Worm (Caenorhabditis elegans) whole organism, mixed stage, embryonic: ENCODE measurements around the gene frm-3.

ENCODE experiments used
- bed-3 ChIP-seq: fragments of 200-800 bp; sonication (Bioruptor generic); optimal IDR thresholded peaks from 3 replicates; lab custom pipeline; 2018; ENCODE audit warnings: mild to moderate bottlenecking, missing genetic modification characterization, moderate library complexity, missing compliant biosample characterization
- elt-1 ChIP-seq: sonication (generic microtip); optimal IDR thresholded peaks from 2 replicates; lab custom pipeline; 2017; ENCODE audit warnings: missing genetic modification characterization, mild to moderate bottlenecking, missing compliant biosample characterization, antibody characterized with exemption, moderate library complexity, borderline replicate concordance; ENCODE audit not compliant: insufficient read depth
- elt-3 ChIP-seq: fragments of 150-350 bp; optimal IDR thresholded peaks from 2 replicates; lab custom pipeline; 2014; ENCODE audit warnings: missing biosample characterization, missing genetic modification characterization
- flh-1 ChIP-seq: fragments of 200-800 bp; sonication (Bioruptor generic); optimal IDR thresholded peaks from 2 replicates; lab custom pipeline; 2018; ENCODE audit warnings: mild to moderate bottlenecking, missing genetic modification characterization, moderate library complexity, missing compliant biosample characterization
- mab-5 ChIP-seq: fragments of 150-350 bp; optimal IDR thresholded peaks from 2 replicates; lab custom pipeline; 2014; ENCODE audit warnings: missing biosample characterization, missing genetic modification characterization
- mep-1 ChIP-seq: fragments of 150-350 bp; optimal IDR thresholded peaks from 2 replicates; lab custom pipeline; 2017; ENCODE audit warnings: missing biosample characterization, missing genetic modification reagents, missing genetic modification characterization, inconsistent platforms
- mls-2 ChIP-seq: sonication (generic microtip); optimal IDR thresholded peaks from 2 replicates; lab custom pipeline; 2016; ENCODE audit warnings: mild to moderate bottlenecking, missing genetic modification characterization, moderate library complexity, missing compliant biosample characterization
- nhr-76 ChIP-seq: sonication (generic microtip); optimal IDR thresholded peaks from 2 replicates; lab custom pipeline; 2017; ENCODE audit warnings: missing biosample characterization, missing genetic modification characterization
- pha-4 ChIP-seq: fragments of 150-350 bp; optimal IDR thresholded peaks from 2 replicates; lab custom pipeline; 2018; ENCODE audit warnings: missing biosample characterization, missing genetic modification reagents, missing genetic modification characterization
- snpc-4 ChIP-seq: fragments of 150-350 bp; optimal IDR thresholded peaks from 2 replicates; lab custom pipeline; 2014; ENCODE audit warnings: missing biosample characterization, missing genetic modification characterization
- unc-120 ChIP-seq: sonication (generic microtip); optimal IDR thresholded peaks from 2 replicates; lab custom pipeline; 2017; ENCODE audit warnings: missing genetic modification characterization, missing compliant biosample characterization; ENCODE audit not compliant: poor library complexity, severe bottlenecking
- unc-62 ChIP-seq: fragments of 150-350 bp; optimal IDR thresholded peaks from 2 replicates; lab custom pipeline; 2014; ENCODE audit warnings: missing biosample characterization, missing genetic modification reagents, missing genetic modification characterization
- zip-8 ChIP-seq: fragments of 150-350 bp; optimal IDR thresholded peaks from 2 replicates; lab custom pipeline; 2014; ENCODE audit warnings: missing biosample characterization, missing genetic modification characterization

ce11 chrX:11569744-11570359, 2.5 kb upstream of the frm-3 start:
- TF ChIP-seq elt-1 (tag; lab: Kevin White, UChicago) (no peak), snpc-4 (tag; lab: Kevin White, UChicago) (no peak), mab-5 (no peak), nhr-76 (tag; lab: Kevin White, UChicago) (no peak), pha-4 (no peak), unc-62 (no peak), flh-1 (no peak), mep-1 (tag; lab: Kevin White, UChicago) (no peak), elt-3 (no peak), zip-8 (no peak), mls-2 (tag; lab: Kevin White, UChicago) (no peak), bed-3 (GFP tag; lab: Kevin White, UChicago) (no peak), unc-120 (no peak)
